Fruit fly (Drosophila melanogaster): ENCODE measurements around the gene CG17380.

The CG17380 gene

dm6 chr3R:23403628-23404027, at the start of gene CG17380:
Gene CG17380 (minus strand): TSS chr3R:23403728.
- TF ChIP-seq CG5204 (GFP tag; optimal IDR thresholded peaks at IDR 0.05) (no peak), Crg-1 (GFP tag; optimal IDR thresholded peaks at IDR 0.05) (no peak), toe (GFP tag; optimal IDR thresholded peaks at IDR 0.05) (no peak)

dm6 chr3R:23445249-23445916, 41.9 kb upstream of the CG17380 start:
- TF ChIP-seq CG11617 (GFP tag; optimal IDR thresholded peaks at IDR 0.05) (no peak), cic (GFP tag; optimal IDR thresholded peaks at IDR 0.05) (no peak), Clk (GFP tag; optimal IDR thresholded peaks at IDR 0.05) (no peak), CG7101 (tag; optimal IDR thresholded peaks at IDR 0.05) (no peak), tj (GFP tag; optimal IDR thresholded peaks at IDR 0.05) (no peak), ovo (GFP tag; optimal IDR thresholded peaks at IDR 0.05) (no peak), CG12768 (GFP tag; optimal IDR thresholded peaks at IDR 0.05) (no peak), CG5204 (GFP tag; optimal IDR thresholded peaks at IDR 0.05) (no peak), CG1620 (GFP tag; optimal IDR thresholded peaks at IDR 0.05) (no peak), Crg-1 (GFP tag; optimal IDR thresholded peaks at IDR 0.05) (no peak), toe (GFP tag; optimal IDR thresholded peaks at IDR 0.05) (no peak)

dm6 chr3R:23438184-23438787, 34.8 kb upstream of the CG17380 start:
- TF ChIP-seq Clk (GFP tag; optimal IDR thresholded peaks at IDR 0.05) (no peak), Hr96 (GFP tag; optimal IDR thresholded peaks at IDR 0.05) (no peak), ovo (GFP tag; optimal IDR thresholded peaks at IDR 0.05) (no peak), CG5204 (GFP tag; optimal IDR thresholded peaks at IDR 0.05) (no peak), bab1 (GFP tag; optimal IDR thresholded peaks at IDR 0.05) (no peak), Crg-1 (GFP tag; optimal IDR thresholded peaks at IDR 0.05) (no peak), toe (GFP tag; optimal IDR thresholded peaks at IDR 0.05) (no peak), CG12768 (GFP tag; optimal IDR thresholded peaks at IDR 0.05) (no peak), CG7045 (GFP tag; optimal IDR thresholded peaks at IDR 0.05) (no peak), tj (GFP tag; optimal IDR thresholded peaks at IDR 0.05) (no peak)

dm6 chr3R:23431355-23431754, 27.8 kb upstream of the CG17380 start:
- TF ChIP-seq Hr96 (GFP tag; optimal IDR thresholded peaks at IDR 0.05) (no peak), Mnt (GFP tag; optimal IDR thresholded peaks at IDR 0.05) (no peak), Clk (GFP tag; optimal IDR thresholded peaks at IDR 0.05) (no peak), cic (GFP tag; optimal IDR thresholded peaks at IDR 0.05) (no peak)

- TF ChIP-seq CG1620 (GFP tag; optimal IDR thresholded peaks at IDR 0.05) (no peak), CG7045 (GFP tag; optimal IDR thresholded peaks at IDR 0.05) (no peak), tj (GFP tag; optimal IDR thresholded peaks at IDR 0.05) (no peak), CG11617 (GFP tag; optimal IDR thresholded peaks at IDR 0.05) (no peak), CG14711 (tag; optimal IDR thresholded peaks at IDR 0.05) (no peak), Mnt (GFP tag; optimal IDR thresholded peaks at IDR 0.05) (no peak), Hr96 (GFP tag; optimal IDR thresholded peaks at IDR 0.05) (no peak), Crg-1 (GFP tag; optimal IDR thresholded peaks at IDR 0.05) (no peak), cnc (optimal IDR thresholded peaks at IDR 0.05) (no peak)
Measured at dm6 chr3R:23425929-23426328, 22.4 kb upstream of the CG17380 start, which contains the start of gene CG43694. Gene CG43694 (minus strand): TSS chr3R:23426029.

- no peak for TF ChIP-seq kay (GFP tag; ENCODE audit: borderline replicate concordance)
- no peak for TF ChIP-seq toe (GFP tag; optimal IDR thresholded peaks at IDR 0.05)
- no peak for TF ChIP-seq Mnt (GFP tag; optimal IDR thresholded peaks at IDR 0.05)
- no peak for TF ChIP-seq CG7045 (GFP tag; optimal IDR thresholded peaks at IDR 0.05)
- no peak for TF ChIP-seq ovo (GFP tag; optimal IDR thresholded peaks at IDR 0.05)
- no peak for TF ChIP-seq tj (GFP tag; optimal IDR thresholded peaks at IDR 0.05)
- no peak for TF ChIP-seq CG11617 (GFP tag; optimal IDR thresholded peaks at IDR 0.05)
- TF ChIP-seq Hr96 (GFP tag; optimal IDR thresholded peaks at IDR 0.05) = no peak
- TF ChIP-seq Crg-1 (GFP tag; optimal IDR thresholded peaks at IDR 0.05) = no peak
- no peak for TF ChIP-seq cnc (optimal IDR thresholded peaks at IDR 0.05)
- TF ChIP-seq CG33017 (tag; optimal IDR thresholded peaks at IDR 0.05) = no peak
Measured at dm6 chr3R:23425107-23425506, 21.6 kb upstream of the CG17380 start.

- TF ChIP-seq CG11617 (GFP tag; optimal IDR thresholded peaks at IDR 0.05) (no peak), CG14711 (tag; optimal IDR thresholded peaks at IDR 0.05) (no peak), cnc (optimal IDR thresholded peaks at IDR 0.05) (no peak), toe (GFP tag; optimal IDR thresholded peaks at IDR 0.05) (no peak), ovo (GFP tag; optimal IDR thresholded peaks at IDR 0.05) (no peak), CG1620 (GFP tag; optimal IDR thresholded peaks at IDR 0.05) (no peak), CG33017 (tag; optimal IDR thresholded peaks at IDR 0.05) (no peak), CG5204 (GFP tag; optimal IDR thresholded peaks at IDR 0.05) (no peak), tj (GFP tag; optimal IDR thresholded peaks at IDR 0.05) (no peak), pad (GFP tag; optimal IDR thresholded peaks at IDR 0.05) (no peak), cic (GFP tag; optimal IDR thresholded peaks at IDR 0.05) (no peak), Hr96 (GFP tag; optimal IDR thresholded peaks at IDR 0.05) (no peak)
Measured at dm6 chr3R:23421925-23422324, 18.4 kb upstream of the CG17380 start.

All from whole organism, adult.